Fruit fly (Drosophila melanogaster): ENCODE results near the gene CG9399.

The CG9399 gene

DNA sequence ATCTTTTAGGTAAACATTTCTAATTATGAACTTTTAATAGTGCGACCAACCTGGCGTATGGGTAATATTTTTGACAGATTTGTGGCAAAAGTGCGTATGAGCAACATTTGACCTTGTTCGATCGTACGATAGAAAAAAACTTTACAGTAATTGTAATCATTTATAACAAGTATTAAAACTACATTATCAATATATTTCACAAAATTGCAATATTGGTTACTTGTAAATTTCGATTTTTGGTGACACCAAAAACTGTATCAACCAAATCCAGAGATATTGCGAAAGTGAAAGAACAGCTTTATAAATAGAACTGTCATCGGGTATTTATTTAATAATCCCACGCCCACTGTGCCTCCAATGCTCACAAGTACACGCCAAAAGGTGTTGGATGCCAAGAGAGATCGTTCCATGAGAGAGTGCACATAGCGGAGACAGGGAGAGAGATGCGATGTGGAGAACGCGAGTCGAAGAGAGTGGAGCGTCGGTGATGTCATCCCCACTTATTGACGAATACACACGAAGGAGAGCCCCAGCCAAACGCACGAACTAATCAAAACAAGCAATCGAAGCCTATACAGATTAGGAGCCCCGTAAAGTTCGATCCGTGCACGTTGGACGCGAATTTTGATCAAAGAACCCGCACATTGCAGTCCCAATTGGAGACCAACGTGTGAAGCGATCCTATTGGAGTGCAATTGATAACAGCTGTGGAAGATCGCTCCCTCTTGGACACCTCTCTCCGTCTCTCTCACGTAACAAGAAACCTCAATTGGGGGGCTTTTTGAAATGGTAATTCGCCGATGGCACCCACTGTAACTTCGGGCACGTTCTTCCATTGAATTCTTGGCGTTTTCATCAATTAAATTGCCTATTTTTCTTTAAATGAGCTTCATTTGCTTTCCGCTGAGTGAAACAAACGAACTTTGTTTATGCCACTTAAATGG is 40.6 kb downstream of the CG9399 start:
- peak; percentile 90 for TF ChIP-seq pad (GFP tag; optimal IDR thresholded peaks at IDR 0.05)
- peak; percentile 57 for TF ChIP-seq ovo (GFP tag; optimal IDR thresholded peaks at IDR 0.05)
- TF ChIP-seq CG33017 (tag; optimal IDR thresholded peaks at IDR 0.05) = peak; percentile 88
- TF ChIP-seq cic (GFP tag; optimal IDR thresholded peaks at IDR 0.05) = peak; percentile 72
- peak; percentile 93 for TF ChIP-seq Clk (GFP tag; optimal IDR thresholded peaks at IDR 0.05)
- TF ChIP-seq kay (GFP tag; ENCODE audit: borderline replicate concordance) = peak; percentile 98
- peak; percentile 96 for TF ChIP-seq CG7045 (GFP tag; optimal IDR thresholded peaks at IDR 0.05)
- peak; percentile 89 for TF ChIP-seq tj (GFP tag; optimal IDR thresholded peaks at IDR 0.05)
- TF ChIP-seq CG14711 (tag; optimal IDR thresholded peaks at IDR 0.05) = peak; percentile 81
- TF ChIP-seq CG5204 (GFP tag; optimal IDR thresholded peaks at IDR 0.05) = peak; percentile 96
- peak; percentile 82 for TF ChIP-seq Mnt (GFP tag; optimal IDR thresholded peaks at IDR 0.05)
- TF ChIP-seq Crg-1 (GFP tag; optimal IDR thresholded peaks at IDR 0.05) = peak; percentile 87
- TF ChIP-seq bab1 (GFP tag; optimal IDR thresholded peaks at IDR 0.05) = peak; percentile 84
- peak; percentile 95 for TF ChIP-seq CG12768 (GFP tag; optimal IDR thresholded peaks at IDR 0.05)
- peak; percentile 19 to 66 for TF ChIP-seq cnc (optimal IDR thresholded peaks at IDR 0.05)
- peak; percentile 93 for TF ChIP-seq CG7101 (tag; optimal IDR thresholded peaks at IDR 0.05)
- peak; percentile 94 for TF ChIP-seq toe (GFP tag; optimal IDR thresholded peaks at IDR 0.05)
- peak; percentile 99 for TF ChIP-seq CG11617 (GFP tag; optimal IDR thresholded peaks at IDR 0.05)
- peak; percentile 88 for TF ChIP-seq Hr96 (GFP tag; optimal IDR thresholded peaks at IDR 0.05)
- TF ChIP-seq CG1620 (GFP tag; optimal IDR thresholded peaks at IDR 0.05) = peak; percentile 92

DNA sequence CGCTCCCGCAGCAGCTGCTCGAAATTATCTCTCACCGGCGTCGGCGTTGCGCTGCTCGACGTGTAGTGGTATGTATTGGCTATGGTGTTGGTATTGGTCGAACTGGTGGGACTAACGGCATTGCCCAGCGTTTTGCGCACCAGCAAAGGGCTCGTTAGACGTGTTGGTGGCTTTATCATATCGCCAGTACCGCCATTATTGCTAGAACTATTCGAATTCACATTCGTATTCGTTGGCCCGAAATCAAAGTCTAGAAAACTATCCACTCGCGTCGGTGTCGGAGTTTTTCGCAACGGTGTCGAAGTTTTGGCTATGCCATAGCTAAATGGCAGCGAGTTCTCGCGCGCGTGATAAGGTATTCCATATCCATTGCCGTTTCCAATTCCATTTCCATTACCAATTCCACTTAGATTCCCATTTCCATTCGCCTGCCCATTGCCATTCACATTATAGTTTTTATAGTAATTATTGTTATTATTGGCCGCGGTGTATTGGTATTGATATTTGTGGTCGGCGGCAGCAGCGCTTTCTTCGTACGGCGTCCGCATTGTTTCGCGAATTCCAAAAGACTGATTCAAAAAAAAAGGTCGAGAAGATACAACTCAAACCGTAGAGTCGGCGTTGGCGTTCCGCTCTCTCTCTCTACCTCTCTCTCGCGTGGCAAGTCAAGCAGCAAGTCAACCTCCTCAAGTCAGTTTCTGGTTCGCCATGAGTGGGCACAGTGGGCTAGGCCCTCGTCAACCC is 41.4 kb downstream of the CG9399 start, which contains the start of gene by:
Gene by, minus strand, starts transcription at position 575 of the 744 bp plus-strand sequence.
- TF ChIP-seq Crg-1 (GFP tag; optimal IDR thresholded peaks at IDR 0.05) (no peak), CG1620 (GFP tag; optimal IDR thresholded peaks at IDR 0.05) (no peak), bab1 (GFP tag; optimal IDR thresholded peaks at IDR 0.05) (no peak), cnc (optimal IDR thresholded peaks at IDR 0.05) (no peak), toe (GFP tag; optimal IDR thresholded peaks at IDR 0.05) (no peak), Hr96 (GFP tag; optimal IDR thresholded peaks at IDR 0.05) (no peak), CG33017 (tag; optimal IDR thresholded peaks at IDR 0.05) (no peak), kay (GFP tag; ENCODE audit: borderline replicate concordance) (peak; percentile 56), tj (GFP tag; optimal IDR thresholded peaks at IDR 0.05) (no peak), CG11617 (GFP tag; optimal IDR thresholded peaks at IDR 0.05) (no peak), ovo (GFP tag; optimal IDR thresholded peaks at IDR 0.05) (peak; percentile 64), Mnt (GFP tag; optimal IDR thresholded peaks at IDR 0.05) (no peak), CG5204 (GFP tag; optimal IDR thresholded peaks at IDR 0.05) (no peak), CG14711 (tag; optimal IDR thresholded peaks at IDR 0.05) (no peak), Clk (GFP tag; optimal IDR thresholded peaks at IDR 0.05) (no peak), CG7101 (tag; optimal IDR thresholded peaks at IDR 0.05) (no peak), CG7045 (GFP tag; optimal IDR thresholded peaks at IDR 0.05) (no peak), cic (GFP tag; optimal IDR thresholded peaks at IDR 0.05) (peak; percentile 85), pad (GFP tag; optimal IDR thresholded peaks at IDR 0.05) (no peak), CG12768 (GFP tag; optimal IDR thresholded peaks at IDR 0.05) (peak; percentile 39)

dm6 chr3R:9529913-9530312 is 44.1 kb downstream of the CG9399 start:
- TF ChIP-seq ovo (GFP tag; optimal IDR thresholded peaks at IDR 0.05) = peak; percentile 68
- TF ChIP-seq tj (GFP tag; optimal IDR thresholded peaks at IDR 0.05) = no peak
- no peak for TF ChIP-seq CG33017 (tag; optimal IDR thresholded peaks at IDR 0.05)
- TF ChIP-seq kay (GFP tag; ENCODE audit: borderline replicate concordance) = peak; percentile 19

DNA sequence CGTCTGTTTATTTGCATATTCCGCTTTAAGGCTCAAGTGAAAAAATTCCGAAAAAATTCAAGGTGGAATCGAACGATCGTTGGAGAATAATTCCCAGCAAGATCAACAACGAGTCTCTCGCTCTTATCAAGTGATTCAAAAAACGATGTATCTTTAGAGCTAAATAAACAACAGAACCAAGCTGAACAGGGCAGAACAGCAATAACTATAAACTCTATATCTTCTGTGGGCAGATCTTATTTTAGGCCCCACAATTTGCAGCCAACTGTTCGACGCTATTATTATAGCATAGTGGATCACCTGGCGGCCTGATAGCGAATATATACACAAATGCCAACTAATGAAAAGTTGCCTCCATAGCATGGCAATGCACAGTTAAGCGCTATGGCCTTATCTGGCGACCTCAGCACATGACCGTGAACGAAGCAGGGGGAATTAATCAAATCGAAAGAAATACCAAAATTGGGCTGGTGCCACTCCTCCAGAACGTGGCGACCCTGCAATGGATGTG is 44.6 kb downstream of the CG9399 start:
- TF ChIP-seq CG11617 (GFP tag; optimal IDR thresholded peaks at IDR 0.05) (no peak), Clk (GFP tag; optimal IDR thresholded peaks at IDR 0.05) (no peak), CG14711 (tag; optimal IDR thresholded peaks at IDR 0.05) (no peak), Hr96 (GFP tag; optimal IDR thresholded peaks at IDR 0.05) (no peak), Crg-1 (GFP tag; optimal IDR thresholded peaks at IDR 0.05) (no peak), CG5204 (GFP tag; optimal IDR thresholded peaks at IDR 0.05) (no peak), CG7045 (GFP tag; optimal IDR thresholded peaks at IDR 0.05) (peak; percentile 7), toe (GFP tag; optimal IDR thresholded peaks at IDR 0.05) (no peak), CG12768 (GFP tag; optimal IDR thresholded peaks at IDR 0.05) (no peak), cnc (optimal IDR thresholded peaks at IDR 0.05) (no peak), CG7101 (tag; optimal IDR thresholded peaks at IDR 0.05) (peak; percentile 8), Mnt (GFP tag; optimal IDR thresholded peaks at IDR 0.05) (no peak), CG33017 (tag; optimal IDR thresholded peaks at IDR 0.05) (peak; percentile 51), ovo (GFP tag; optimal IDR thresholded peaks at IDR 0.05) (no peak), pad (GFP tag; optimal IDR thresholded peaks at IDR 0.05) (no peak), cic (GFP tag; optimal IDR thresholded peaks at IDR 0.05) (no peak), tj (GFP tag; optimal IDR thresholded peaks at IDR 0.05) (peak; percentile 21), kay (GFP tag; ENCODE audit: borderline replicate concordance) (peak; percentile 71), CG1620 (GFP tag; optimal IDR thresholded peaks at IDR 0.05) (no peak), bab1 (GFP tag; optimal IDR thresholded peaks at IDR 0.05) (no peak)
